Fruit fly (Drosophila melanogaster) whole organism, embryonic: ENCODE data around the gene Kal1.

Experiments
- ATbp ChIP-seq: fragments of 200-800 bp; sonication (Bioruptor generic); optimal IDR thresholded peaks from 2 replicates; lab custom pipeline; 2017; ENCODE audit warnings: missing biosample characterization, mild to moderate bottlenecking, missing genetic modification characterization, missing genetic modification reagents
- Abd-B ChIP-seq: fragments of 200-800 bp; sonication (Bioruptor generic); optimal IDR thresholded peaks from 2 replicates; lab custom pipeline; 2018; ENCODE audit warnings: missing biosample characterization, mild to moderate bottlenecking, missing genetic modification characterization, moderate library complexity
- CG10979 ChIP-seq: fragments of 200-800 bp; sonication (Bioruptor generic); optimal IDR thresholded peaks from 2 replicates; lab custom pipeline; 2018; ENCODE audit warnings: missing biosample characterization, mild to moderate bottlenecking, missing genetic modification characterization, moderate library complexity
- CG11398 ChIP-seq: fragments of 200-800 bp; sonication (Bioruptor generic); optimal IDR thresholded peaks from 2 replicates; lab custom pipeline; 2016; ENCODE audit warnings: missing biosample characterization, missing genetic modification characterization
- CG12769 ChIP-seq: fragments of 200-800 bp; sonication (Bioruptor generic); optimal IDR thresholded peaks from 2 replicates; lab custom pipeline; 2019; ENCODE audit warnings: missing biosample characterization, mild to moderate bottlenecking, missing genetic modification characterization, moderate library complexity
- CG15269 ChIP-seq: fragments of 200-800 bp; sonication (Bioruptor generic); optimal IDR thresholded peaks from 2 replicates; lab custom pipeline; 2018; ENCODE audit warnings: missing biosample characterization, mild to moderate bottlenecking, missing genetic modification characterization, moderate library complexity
- CG17186 ChIP-seq: fragments of 200-800 bp; sonication (Bioruptor generic); optimal IDR thresholded peaks from 3 replicates; lab custom pipeline; 2017; ENCODE audit warnings: missing biosample characterization, missing genetic modification reagents, missing genetic modification characterization
- CG34422 ChIP-seq: fragments of 200-800 bp; sonication (Bioruptor generic); IDR thresholded peaks from 3 replicates; pipeline ENCODE4 v1.3.6; 2022; ENCODE audit warnings: missing biosample characterization, missing genetic modification characterization
- CG6813 ChIP-seq: fragments of 200-800 bp; sonication (Bioruptor generic); optimal IDR thresholded peaks from 2 replicates; lab custom pipeline; 2017; ENCODE audit warnings: missing biosample characterization, missing genetic modification characterization, mild to moderate bottlenecking, moderate library complexity, missing genetic modification reagents
- CG7963 ChIP-seq: fragments of 200-800 bp; sonication (Bioruptor generic); IDR thresholded peaks from 3 replicates; pipeline ENCODE4 v1.3.6; 2022; ENCODE audit warnings: missing biosample characterization, missing genetic modification characterization; ENCODE audit not compliant: partially characterized antibody
- CG8944 ChIP-seq: fragments of 200-800 bp; sonication (Bioruptor generic); optimal IDR thresholded peaks from 3 replicates; lab custom pipeline; 2016; ENCODE audit warnings: missing biosample characterization, missing genetic modification characterization
- Camta ChIP-seq: fragments of 200-800 bp; sonication (Bioruptor generic); optimal IDR thresholded peaks from 2 replicates; lab custom pipeline; 2016; ENCODE audit warnings: missing biosample characterization, missing genetic modification characterization
- CrebB ChIP-seq: fragments of 200-800 bp; sonication (Bioruptor generic); optimal IDR thresholded peaks from 3 replicates; lab custom pipeline; 2018; ENCODE audit warnings: missing biosample characterization, mild to moderate bottlenecking, missing genetic modification characterization
- E2f1 ChIP-seq: fragments of 200-800 bp; sonication (Bioruptor generic); IDR thresholded peaks from 2 replicates; pipeline ENCODE4 v1.3.6; 2022; ENCODE audit warnings: missing biosample characterization, missing genetic modification characterization
- Hr3 ChIP-seq: fragments of 200-800 bp; sonication (Bioruptor generic); optimal IDR thresholded peaks from 3 replicates; lab custom pipeline; 2016; ENCODE audit warnings: missing biosample characterization, missing genetic modification characterization
- Hr51 ChIP-seq, 2 experiments: fragments of 200-800 bp; sonication (Bioruptor generic); optimal IDR thresholded peaks; 2 replicates in 1 of 2; 3 replicates in 1 of 2; lab custom pipeline; 2016 to 2018; ENCODE audit warnings: missing biosample characterization in 2 of 2, missing genetic modification characterization in 2 of 2, mild to moderate bottlenecking in 1 of 2, moderate library complexity in 1 of 2
- Myb ChIP-seq: fragments of 200-800 bp; sonication (Bioruptor generic); optimal IDR thresholded peaks from 2 replicates; lab custom pipeline; 2016; ENCODE audit warnings: missing biosample characterization, missing genetic modification characterization
- NC2β ChIP-seq: fragments of 200-800 bp; sonication (Bioruptor generic); optimal IDR thresholded peaks from 2 replicates; lab custom pipeline; 2016; ENCODE audit warnings: missing biosample characterization, missing genetic modification characterization
- Six4 ChIP-seq: fragments of 200-800 bp; sonication (Bioruptor generic); optimal IDR thresholded peaks from 2 replicates; lab custom pipeline; 2016; ENCODE audit warnings: missing biosample characterization, missing genetic modification characterization
- Sry-δ ChIP-seq: fragments of 200-800 bp; sonication (Bioruptor generic); optimal IDR thresholded peaks from 2 replicates; lab custom pipeline; 2016; ENCODE audit warnings: missing biosample characterization, missing genetic modification characterization
- TFAM ChIP-seq: fragments of 200-800 bp; sonication (Bioruptor generic); optimal IDR thresholded peaks from 2 replicates; lab custom pipeline; 2017; ENCODE audit warnings: missing biosample characterization, missing genetic modification characterization, inconsistent platforms
- btn ChIP-seq: fragments of 200-800 bp; sonication (Bioruptor generic); optimal IDR thresholded peaks from 2 replicates; lab custom pipeline; 2016; ENCODE audit warnings: missing biosample characterization, missing genetic modification characterization
- disco-r ChIP-seq: fragments of 200-800 bp; sonication (Bioruptor generic); optimal IDR thresholded peaks from 2 replicates; lab custom pipeline; 2016; ENCODE audit warnings: missing biosample characterization, missing genetic modification characterization
- dysf ChIP-seq: fragments of 200-800 bp; sonication (Bioruptor generic); IDR thresholded peaks from 3 replicates; pipeline ENCODE4 v1.3.6; 2022; ENCODE audit warnings: missing biosample characterization, missing genetic modification characterization
- fd102C ChIP-seq: fragments of 200-800 bp; sonication (Bioruptor generic); optimal IDR thresholded peaks from 2 replicates; lab custom pipeline; 2018; ENCODE audit warnings: missing biosample characterization, mild to moderate bottlenecking, missing genetic modification characterization, moderate library complexity
- gcm2 ChIP-seq: fragments of 200-800 bp; sonication (Bioruptor generic); optimal IDR thresholded peaks from 2 replicates; lab custom pipeline; 2016; ENCODE audit warnings: missing biosample characterization, missing genetic modification characterization
- gro ChIP-seq: fragments of 200-800 bp; sonication (Bioruptor generic); optimal IDR thresholded peaks from 2 replicates; lab custom pipeline; 2016; ENCODE audit warnings: missing biosample characterization, missing genetic modification characterization
- ham ChIP-seq: fragments of 200-800 bp; sonication (Bioruptor generic); IDR thresholded peaks from 2 replicates; pipeline ENCODE4 v1.3.6; 2022; ENCODE audit warnings: missing biosample characterization, missing genetic modification characterization
- hkb ChIP-seq, 2 experiments: fragments of 200-800 bp in 1 of 2; fragments of >200 bp in 1 of 2; sonication (Bioruptor generic) in 1 of 2; IDR thresholded peaks in 1 of 2; optimal IDR thresholded peaks in 1 of 2; 2 replicates each; pipeline versions ENCODE4 v1.3.6 to Lab custom; 2017 to 2022; ENCODE audit warnings: missing biosample characterization in 1 of 2, missing genetic modification characterization in 1 of 2
- jing ChIP-seq: fragments of 200-800 bp; sonication (Bioruptor generic); optimal IDR thresholded peaks from 2 replicates; lab custom pipeline; 2018; ENCODE audit warnings: missing biosample characterization, mild to moderate bottlenecking, missing genetic modification characterization
- jumu ChIP-seq: fragments of 200-800 bp; sonication (Bioruptor generic); optimal IDR thresholded peaks from 3 replicates; lab custom pipeline; 2016; ENCODE audit warnings: missing biosample characterization, missing genetic modification characterization
- ken ChIP-seq: fragments of 200-800 bp; sonication (Bioruptor generic); IDR thresholded peaks from 3 replicates; pipeline ENCODE4 v1.3.6; 2022; ENCODE audit warnings: missing biosample characterization, missing genetic modification characterization
- mld ChIP-seq: fragments of 200-800 bp; sonication (Bioruptor generic); IDR thresholded peaks from 3 replicates; pipeline ENCODE4 v1.3.6; 2022; ENCODE audit warnings: missing biosample characterization, missing genetic modification characterization; ENCODE audit not compliant: partially characterized antibody
- nerfin-2 ChIP-seq: fragments of 200-800 bp; sonication (Bioruptor generic); IDR thresholded peaks from 2 replicates; pipeline ENCODE4 v1.3.6; 2022; ENCODE audit warnings: missing biosample characterization, missing genetic modification characterization; ENCODE audit not compliant: partially characterized antibody
- nom ChIP-seq: fragments of 200-800 bp; sonication (Bioruptor generic); optimal IDR thresholded peaks from 2 replicates; lab custom pipeline; 2017; ENCODE audit warnings: missing biosample characterization, missing genetic modification characterization, mild to moderate bottlenecking, moderate library complexity, missing genetic modification reagents
- pb ChIP-seq: fragments of 200-800 bp; sonication (Bioruptor generic); optimal IDR thresholded peaks from 3 replicates; lab custom pipeline; 2016; ENCODE audit warnings: missing biosample characterization, missing genetic modification characterization
- prd ChIP-seq, 3 experiments: fragments of >200 bp in 2 of 3; fragments of 200-800 bp in 1 of 3; sonication (Bioruptor generic) in 1 of 3; optimal IDR thresholded peaks in 2 of 3; IDR thresholded peaks in 1 of 3; 2 replicates in 2 of 3; 3 replicates in 1 of 3; pipeline versions ENCODE4 v1.3.6 to Lab custom; 2017 to 2022; ENCODE audit warnings: missing biosample characterization in 1 of 3, missing genetic modification characterization in 1 of 3
- psq ChIP-seq: fragments of 200-800 bp; sonication (Bioruptor generic); optimal IDR thresholded peaks from 2 replicates; lab custom pipeline; 2017; ENCODE audit warnings: missing biosample characterization, missing genetic modification characterization
- scrt ChIP-seq: fragments of 200-800 bp; sonication (Bioruptor generic); optimal IDR thresholded peaks from 2 replicates; lab custom pipeline; 2018; ENCODE audit warnings: missing biosample characterization, mild to moderate bottlenecking, missing genetic modification characterization, moderate library complexity
- sqz ChIP-seq: fragments of 200-800 bp; sonication (Bioruptor generic); optimal IDR thresholded peaks from 3 replicates; lab custom pipeline; 2018; ENCODE audit warnings: missing biosample characterization, mild to moderate bottlenecking, missing genetic modification characterization
- stc ChIP-seq: fragments of 200-800 bp; sonication (Bioruptor generic); IDR thresholded peaks from 2 replicates; pipeline ENCODE4 v1.3.6; 2022; ENCODE audit warnings: missing biosample characterization, missing genetic modification characterization
- stwl ChIP-seq: fragments of 200-800 bp; sonication (Bioruptor generic); optimal IDR thresholded peaks from 3 replicates; lab custom pipeline; 2018; ENCODE audit warnings: missing biosample characterization, mild to moderate bottlenecking, missing genetic modification characterization, moderate library complexity
- tna ChIP-seq: fragments of 200-800 bp; sonication (Bioruptor generic); IDR thresholded peaks from 2 replicates; pipeline ENCODE4 v1.3.6; 2022; ENCODE audit warnings: missing biosample characterization, missing genetic modification characterization; ENCODE audit not compliant: partially characterized antibody
- trem ChIP-seq: fragments of 200-800 bp; optimal IDR thresholded peaks from 3 replicates; lab custom pipeline; 2019; ENCODE audit warnings: missing biosample characterization, mild to moderate bottlenecking, missing genetic modification characterization, moderate library complexity
- ttk ChIP-seq: fragments of 200-800 bp; sonication (Bioruptor generic); IDR thresholded peaks from 2 replicates; pipeline ENCODE4 v2.1.2; 2022; ENCODE audit warnings: missing biosample characterization, missing genetic modification characterization
- unc-4 ChIP-seq: fragments of 200-800 bp; sonication (Bioruptor generic); IDR thresholded peaks from 2 replicates; pipeline ENCODE4 v1.3.6; 2022; ENCODE audit warnings: missing biosample characterization, missing genetic modification characterization; ENCODE audit not compliant: partially characterized antibody
- vnd ChIP-seq: fragments of 200-800 bp; sonication (Bioruptor generic); IDR thresholded peaks from 3 replicates; pipeline ENCODE4 v1.3.6; 2022; ENCODE audit warnings: missing biosample characterization, missing genetic modification characterization; ENCODE audit not compliant: partially characterized antibody
- z ChIP-seq: fragments of 200-800 bp; sonication (Bioruptor generic); IDR thresholded peaks from 3 replicates; pipeline ENCODE4 v1.3.6; 2022; ENCODE audit warnings: missing biosample characterization, missing genetic modification characterization

Gene Kal1

dm6 chr3R:24108902-24109389 lies 32.2 kb upstream of the Kal1 start, which contains the start of the genes eIF4EHP and CG18428 (continued):
- TF ChIP-seq CG17186 (GFP tag; lab: Kevin White, UChicago) (peak; percentile 90), CG8944 (GFP tag; lab: Kevin White, UChicago) (peak; percentile 83), Myb (GFP tag; lab: Kevin White, UChicago) (peak; percentile 70), Hr3 (GFP tag; lab: Kevin White, UChicago) (peak; percentile 100), disco-r (GFP tag; lab: Kevin White, UChicago) (peak; percentile 54), pb (GFP tag; lab: Kevin White, UChicago) (peak; percentile 76), CG10979 (tag; lab: Kevin White, UChicago) (peak; percentile 99), CG12769 (tag; lab: Kevin White, UChicago) (peak; percentile 94), CG6813 (GFP tag; lab: Kevin White, UChicago) (peak; percentile 99), jing (GFP tag; lab: Kevin White, UChicago) (peak; percentile 96), CrebB (tag; lab: Kevin White, UChicago) (peak; percentile 99), ham (0 out of 2 replicates have a peak, but pooled peaks have one; percentile 96), scrt (GFP tag; lab: Kevin White, UChicago) (peak; percentile 99), stc (GFP tag; lab: Robert Waterston, UW) (no peak), fd102C (peak; percentile 91), jumu (peak; percentile 78), ttk (GFP tag; lab: Robert Waterston, UW) (no peak; the same call in 1 of the 2 replicates), CG34422 (GFP tag; lab: Robert Waterston, UW) (no peak), Hr51 (GFP tag; optimal IDR thresholded peaks at IDR 0.05; lab: Kevin White, UChicago) (peak; percentile 90 to 100), nerfin-2 (GFP tag; lab: Robert Waterston, UW) (no peak), TFAM (GFP tag; lab: Kevin White, UChicago) (peak; percentile 87), psq (GFP tag; lab: Kevin White, UChicago) (peak; percentile 96), Sry-δ (GFP tag; lab: Kevin White, UChicago) (peak; percentile 47), sqz (GFP tag; lab: Kevin White, UChicago) (peak; percentile 99), prd (optimal IDR thresholded peaks at IDR 0.05; lab: Kevin White, UChicago) (no peak), prd (GFP tag; IDR thresholded peaks at IDR 0.05; lab: Robert Waterston, UW) (no peak), ATbp (GFP tag; lab: Kevin White, UChicago) (peak; percentile 97), vnd (GFP tag; lab: Robert Waterston, UW) (no peak), gcm2 (GFP tag; lab: Kevin White, UChicago) (peak; percentile 64), NC2β (GFP tag; lab: Kevin White, UChicago) (peak; percentile 79), tna (no peak), ken (GFP tag; lab: Robert Waterston, UW) (0 out of 3 replicates have a peak, but pooled peaks have one; percentile 97), mld (GFP tag; lab: Robert Waterston, UW) (no peak), unc-4 (GFP tag; lab: Robert Waterston, UW) (no peak), btn (GFP tag; lab: Kevin White, UChicago) (peak; percentile 62), z (GFP tag; lab: Robert Waterston, UW) (no peak), trem (tag; lab: Kevin White, UChicago) (peak; percentile 97), E2f1 (GFP tag; lab: Robert Waterston, UW) (no peak), Abd-B (peak; percentile 99), dysf (GFP tag; lab: Robert Waterston, UW) (no peak), hkb (optimal IDR thresholded peaks at IDR 0.05; lab: Kevin White, UChicago) (no peak), hkb (GFP tag; IDR thresholded peaks at IDR 0.05; lab: Robert Waterston, UW) (no peak), nom (GFP tag; lab: Kevin White, UChicago) (peak; percentile 99), gro (GFP tag; lab: Kevin White, UChicago) (peak; percentile 78), CG7963 (no peak), stwl (tag; lab: Kevin White, UChicago) (peak; percentile 88), CG11398 (peak; percentile 79), Six4 (GFP tag; lab: Kevin White, UChicago) (peak; percentile 98), CG15269 (tag; lab: Kevin White, UChicago) (peak; percentile 100), Camta (peak; percentile 89)
